Fruit fly (Drosophila melanogaster) whole organism, embryonic: Measurements from ENCODE around the gene Pgant7.

ENCODE experiments used
- Bdp1 ChIP-seq: fragments of 200-800 bp; sonication (Bioruptor generic); optimal IDR thresholded peaks from 3 replicates; lab custom pipeline; 2016; ENCODE audit warnings: missing biosample characterization, missing genetic modification characterization
- CG11398 ChIP-seq: fragments of 200-800 bp; sonication (Bioruptor generic); optimal IDR thresholded peaks from 2 replicates; lab custom pipeline; 2016; ENCODE audit warnings: missing biosample characterization, missing genetic modification characterization
- CG11504 ChIP-seq: fragments of 200-800 bp; sonication (Bioruptor generic); optimal IDR thresholded peaks from 3 replicates; lab custom pipeline; 2019; ENCODE audit warnings: missing biosample characterization, mild to moderate bottlenecking, missing genetic modification characterization, moderate library complexity
- CG11560 ChIP-seq: fragments of 200-800 bp; sonication (Bioruptor generic); IDR thresholded peaks from 3 replicates; pipeline ENCODE4 v1.3.6; 2022; ENCODE audit warnings: missing biosample characterization, missing genetic modification characterization
- CG12219 ChIP-seq: fragments of 200-800 bp; sonication (Bioruptor generic); optimal IDR thresholded peaks from 3 replicates; lab custom pipeline; 2018; ENCODE audit warnings: missing biosample characterization, mild to moderate bottlenecking, missing genetic modification characterization
- CG16779 ChIP-seq: fragments of 200-800 bp; sonication (Bioruptor generic); IDR thresholded peaks from 2 replicates; pipeline ENCODE4 v1.3.6; 2022; ENCODE audit warnings: missing biosample characterization, missing genetic modification characterization
- CG16813 ChIP-seq: fragments of 200-800 bp; sonication (Bioruptor generic); IDR thresholded peaks from 3 replicates; pipeline ENCODE4 v1.3.6; 2022; ENCODE audit warnings: missing biosample characterization, missing genetic modification characterization; ENCODE audit not compliant: partially characterized antibody
- CG1832 ChIP-seq: fragments of 200-800 bp; sonication (Bioruptor generic); optimal IDR thresholded peaks from 2 replicates; lab custom pipeline; 2017; ENCODE audit warnings: missing biosample characterization, mild to moderate bottlenecking, missing genetic modification characterization, inconsistent platforms
- CG30403 ChIP-seq: fragments of 200-800 bp; sonication (Bioruptor generic); optimal IDR thresholded peaks from 3 replicates; lab custom pipeline; 2016; ENCODE audit warnings: missing biosample characterization, missing genetic modification characterization
- CG3065 ChIP-seq: fragments of 200-800 bp; sonication (Bioruptor generic); optimal IDR thresholded peaks from 2 replicates; lab custom pipeline; 2016; ENCODE audit warnings: missing biosample characterization, missing genetic modification characterization
- CG31441 ChIP-seq: fragments of 200-800 bp; sonication (Bioruptor generic); IDR thresholded peaks from 2 replicates; pipeline ENCODE4 v1.3.6; 2022; ENCODE audit warnings: missing biosample characterization, missing genetic modification characterization
- CG3281 ChIP-seq: fragments of 200-800 bp; sonication (Bioruptor generic); optimal IDR thresholded peaks from 3 replicates; lab custom pipeline; 2017; ENCODE audit warnings: missing biosample characterization, mild to moderate bottlenecking, missing genetic modification characterization
- CG4707 ChIP-seq: fragments of 200-800 bp; sonication (Bioruptor generic); optimal IDR thresholded peaks from 2 replicates; lab custom pipeline; 2018; ENCODE audit warnings: missing biosample characterization, mild to moderate bottlenecking, missing genetic modification characterization, moderate library complexity
- CG6272 ChIP-seq: fragments of 200-800 bp; sonication (Bioruptor generic); IDR thresholded peaks from 2 replicates; pipeline ENCODE4 v1.3.6; 2022; ENCODE audit warnings: missing biosample characterization, missing genetic modification characterization
- CG7357 ChIP-seq: fragments of 200-800 bp; sonication (Bioruptor generic); IDR thresholded peaks from 3 replicates; pipeline ENCODE4 v1.3.6; 2022; ENCODE audit warnings: missing biosample characterization, missing genetic modification characterization
- CG8290 ChIP-seq, 3 experiments: fragments of 200-800 bp; sonication (Bioruptor generic); optimal IDR thresholded peaks; 2 replicates each; lab custom pipeline; 2016 to 2019; ENCODE audit warnings: missing biosample characterization in 3 of 3, missing genetic modification characterization in 3 of 3, mild to moderate bottlenecking in 2 of 3, moderate library complexity in 1 of 3
- CG9609 ChIP-seq: fragments of 200-800 bp; sonication (Bioruptor generic); optimal IDR thresholded peaks from 3 replicates; lab custom pipeline; 2016; ENCODE audit warnings: missing biosample characterization, missing genetic modification characterization
- Chrac-16 ChIP-seq: fragments of 200-800 bp; sonication (Bioruptor generic); optimal IDR thresholded peaks from 3 replicates; lab custom pipeline; 2016; ENCODE audit warnings: missing biosample characterization, missing genetic modification characterization
- Dip2 ChIP-seq: fragments of 200-800 bp; sonication (Bioruptor generic); IDR thresholded peaks from 2 replicates; pipeline ENCODE4 v1.3.6; 2022; ENCODE audit warnings: missing biosample characterization, missing genetic modification characterization
- E2f1 ChIP-seq: fragments of 200-800 bp; sonication (Bioruptor generic); IDR thresholded peaks from 2 replicates; pipeline ENCODE4 v1.3.6; 2022; ENCODE audit warnings: missing biosample characterization, missing genetic modification characterization
- HLH54F ChIP-seq: fragments of 200-800 bp; sonication (Bioruptor generic); optimal IDR thresholded peaks from 3 replicates; lab custom pipeline; 2016; ENCODE audit warnings: missing biosample characterization, missing genetic modification characterization
- Hand ChIP-seq: fragments of 200-800 bp; sonication (Bioruptor generic); optimal IDR thresholded peaks from 2 replicates; lab custom pipeline; 2017; ENCODE audit warnings: mild to moderate bottlenecking, missing biosample characterization, missing genetic modification reagents, missing genetic modification characterization
- Jarid2 ChIP-seq: fragments of 200-800 bp; sonication (Bioruptor generic); optimal IDR thresholded peaks from 3 replicates; lab custom pipeline; 2017; ENCODE audit warnings: mild to moderate bottlenecking, missing biosample characterization, missing genetic modification reagents, missing genetic modification characterization
- Kr ChIP-seq: fragments of 200-800 bp; sonication (Bioruptor generic); optimal IDR thresholded peaks from 2 replicates; lab custom pipeline; 2017; ENCODE audit warnings: missing biosample characterization, mild to moderate bottlenecking, missing genetic modification characterization
- MESR4 ChIP-seq: fragments of 200-800 bp; sonication (Bioruptor generic); optimal IDR thresholded peaks from 2 replicates; lab custom pipeline; 2018; ENCODE audit warnings: missing biosample characterization, mild to moderate bottlenecking, missing genetic modification characterization, moderate library complexity
- Oli ChIP-seq: fragments of 200-800 bp; sonication (Bioruptor generic); optimal IDR thresholded peaks from 2 replicates; lab custom pipeline; 2018; ENCODE audit warnings: missing biosample characterization, mild to moderate bottlenecking, missing genetic modification characterization, moderate library complexity
- Trl ChIP-seq, 3 experiments: fragments of >200 bp in 2 of 3; fragments of 200-800 bp in 1 of 3; sonication (Bioruptor generic) in 1 of 3; optimal IDR thresholded peaks; 2 replicates in 1 of 3; 3 replicates in 2 of 3; lab custom pipeline; 2016 to 2017; ENCODE audit warnings: missing biosample characterization in 1 of 3, missing genetic modification characterization in 1 of 3
- ab ChIP-seq: fragments of 200-800 bp; sonication (Bioruptor generic); optimal IDR thresholded peaks from 2 replicates; lab custom pipeline; 2016; ENCODE audit warnings: missing biosample characterization, missing genetic modification characterization
- al ChIP-seq: fragments of 200-800 bp; sonication (Bioruptor generic); IDR thresholded peaks from 2 replicates; pipeline ENCODE4 v1.3.6; 2022; ENCODE audit warnings: missing biosample characterization, missing genetic modification characterization
- ap ChIP-seq: fragments of 200-800 bp; sonication (Bioruptor generic); IDR thresholded peaks from 2 replicates; pipeline ENCODE4 v1.3.6; 2022; ENCODE audit warnings: missing biosample characterization, missing genetic modification characterization
- ase ChIP-seq: fragments of 200-800 bp; sonication (Bioruptor generic); IDR thresholded peaks from 3 replicates; pipeline ENCODE4 v1.3.6; 2022; ENCODE audit warnings: missing biosample characterization, missing genetic modification characterization
- chif ChIP-seq, 2 experiments: fragments of 200-800 bp; sonication (Bioruptor generic); optimal IDR thresholded peaks; 3 replicates each; lab custom pipeline; 2016; ENCODE audit warnings: missing biosample characterization in 2 of 2, missing genetic modification characterization in 2 of 2
- cwo ChIP-seq: fragments of 200-800 bp; sonication (Bioruptor generic); optimal IDR thresholded peaks from 3 replicates; lab custom pipeline; 2017; ENCODE audit warnings: missing biosample characterization, missing genetic modification characterization, mild to moderate bottlenecking, moderate library complexity, missing genetic modification reagents
- fd64A ChIP-seq: fragments of 200-800 bp; sonication (Bioruptor generic); optimal IDR thresholded peaks from 3 replicates; lab custom pipeline; 2018; ENCODE audit warnings: missing biosample characterization, mild to moderate bottlenecking, missing genetic modification characterization
- gem ChIP-seq: fragments of 200-800 bp; sonication (Bioruptor generic); optimal IDR thresholded peaks from 2 replicates; lab custom pipeline; 2019; ENCODE audit warnings: missing biosample characterization, mild to moderate bottlenecking, missing genetic modification characterization, moderate library complexity
- gfzf ChIP-seq: fragments of 200-800 bp; sonication (Bioruptor generic); optimal IDR thresholded peaks from 2 replicates; lab custom pipeline; 2016; ENCODE audit warnings: missing biosample characterization, mild to moderate bottlenecking, missing genetic modification characterization, moderate library complexity
- hbn ChIP-seq: fragments of 200-800 bp; sonication (Bioruptor generic); IDR thresholded peaks from 2 replicates; pipeline ENCODE4 v1.3.6; 2022; ENCODE audit warnings: missing biosample characterization, missing genetic modification characterization; ENCODE audit not compliant: partially characterized antibody
- insv ChIP-seq, 2 experiments: fragments of 200-800 bp; sonication (Bioruptor generic); optimal IDR thresholded peaks; 3 replicates each; lab custom pipeline; 2016 to 2018; ENCODE audit warnings: missing biosample characterization in 2 of 2, missing genetic modification characterization in 2 of 2
- luna ChIP-seq: fragments of 200-800 bp; sonication (Bioruptor generic); optimal IDR thresholded peaks from 2 replicates; lab custom pipeline; 2016; ENCODE audit warnings: missing biosample characterization, missing genetic modification characterization
- nerfin-2 ChIP-seq: fragments of 200-800 bp; sonication (Bioruptor generic); IDR thresholded peaks from 2 replicates; pipeline ENCODE4 v1.3.6; 2022; ENCODE audit warnings: missing biosample characterization, missing genetic modification characterization; ENCODE audit not compliant: partially characterized antibody
- nmo ChIP-seq: fragments of 200-800 bp; sonication (Bioruptor generic); optimal IDR thresholded peaks from 2 replicates; lab custom pipeline; 2018; ENCODE audit warnings: missing biosample characterization, mild to moderate bottlenecking, missing genetic modification characterization, moderate library complexity
- pb ChIP-seq: fragments of 200-800 bp; sonication (Bioruptor generic); optimal IDR thresholded peaks from 3 replicates; lab custom pipeline; 2016; ENCODE audit warnings: missing biosample characterization, missing genetic modification characterization
- phol ChIP-seq: fragments of 200-800 bp; sonication (Bioruptor generic); optimal IDR thresholded peaks from 3 replicates; lab custom pipeline; 2018; ENCODE audit warnings: missing biosample characterization, mild to moderate bottlenecking, missing genetic modification characterization, moderate library complexity
- pros ChIP-seq: fragments of 200-800 bp; sonication (Bioruptor generic); optimal IDR thresholded peaks from 3 replicates; lab custom pipeline; 2019; ENCODE audit warnings: missing biosample characterization, mild to moderate bottlenecking, missing genetic modification characterization, moderate library complexity
- pum ChIP-seq: fragments of 200-800 bp; sonication (Bioruptor generic); optimal IDR thresholded peaks from 2 replicates; lab custom pipeline; 2016; ENCODE audit warnings: missing biosample characterization, missing genetic modification characterization
- sr ChIP-seq: fragments of 200-800 bp; sonication (Bioruptor generic); IDR thresholded peaks from 3 replicates; pipeline ENCODE4 v1.3.6; 2022; ENCODE audit warnings: missing biosample characterization, missing genetic modification characterization
- unpg ChIP-seq: fragments of 200-800 bp; sonication (Bioruptor generic); optimal IDR thresholded peaks from 3 replicates; lab custom pipeline; 2018; ENCODE audit warnings: missing biosample characterization, mild to moderate bottlenecking, missing genetic modification characterization, moderate library complexity

Pgant7 gene

dm6 chrX:18506639-18507528 lies 7.1 kb upstream of the Pgant7 start (continued):
- TF ChIP-seq Bdp1 (GFP tag; lab: Kevin White, UChicago): peak; percentile 26
- TF ChIP-seq hbn (GFP tag; lab: Robert Waterston, UW): no peak
- TF ChIP-seq CG1832 (GFP tag; lab: Kevin White, UChicago): peak; percentile 4
- peak; percentile 76 for TF ChIP-seq pros (GFP tag; lab: Kevin White, UChicago)
- TF ChIP-seq CG3281 (GFP tag; lab: Kevin White, UChicago): peak; percentile 75
- peak; percentile 2 for TF ChIP-seq CG3065 (GFP tag; lab: Kevin White, UChicago)
- TF ChIP-seq Oli: peak; percentile 75
- TF ChIP-seq CG11504: peak; percentile 97
- TF ChIP-seq nerfin-2 (GFP tag; lab: Robert Waterston, UW): no peak
- TF ChIP-seq nmo (GFP tag; lab: Kevin White, UChicago): peak; percentile 67
- TF ChIP-seq Trl (optimal IDR thresholded peaks at IDR 0.05; lab: Kevin White, UChicago): no peak
- TF ChIP-seq Trl (GFP tag; optimal IDR thresholded peaks at IDR 0.05; lab: Kevin White, UChicago): peak; percentile 86
- peak; percentile 84 for TF ChIP-seq CG30403
- no peak for TF ChIP-seq insv (GFP tag; optimal IDR thresholded peaks at IDR 0.05; lab: Kevin White, UChicago)
- peak; percentile 37 for TF ChIP-seq Jarid2 (GFP tag; lab: Kevin White, UChicago)
- TF ChIP-seq CG7357 (GFP tag; lab: Robert Waterston, UW): peak; percentile 41; the same call in 1 of the 3 replicates
- TF ChIP-seq Chrac-16 (GFP tag; lab: Kevin White, UChicago): peak; percentile 69
- TF ChIP-seq HLH54F (GFP tag; lab: Kevin White, UChicago): peak; percentile 79
- no peak for TF ChIP-seq Kr (GFP tag; lab: Kevin White, UChicago)
- peak; percentile 58; the same call in 1 of the 2 replicates for TF ChIP-seq al (GFP tag; lab: Robert Waterston, UW)
- peak; percentile 10 for TF ChIP-seq MESR4 (GFP tag; lab: Kevin White, UChicago)
- TF ChIP-seq Dip2 (GFP tag; lab: Robert Waterston, UW): no peak
- TF ChIP-seq CG9609 (GFP tag; lab: Kevin White, UChicago): peak; percentile 60
- TF ChIP-seq gfzf: no peak
- TF ChIP-seq ase (GFP tag; lab: Robert Waterston, UW): peak; percentile 80
- TF ChIP-seq fd64A (GFP tag; lab: Kevin White, UChicago): no peak
- peak; percentile 82 for TF ChIP-seq unpg (GFP tag; lab: Kevin White, UChicago)
- no peak for TF ChIP-seq CG16813 (GFP tag; lab: Robert Waterston, UW)
- TF ChIP-seq CG4707 (GFP tag; lab: Kevin White, UChicago): peak; percentile 48
- no peak for TF ChIP-seq CG6272
- TF ChIP-seq pum (GFP tag; lab: Kevin White, UChicago): peak; percentile 71
- no peak; the same call in 2 of the 3 replicates for TF ChIP-seq CG11560 (tag; lab: Robert Waterston, UW)
- no peak for TF ChIP-seq luna
- TF ChIP-seq pb (GFP tag; lab: Kevin White, UChicago): peak; percentile 70
- TF ChIP-seq gem (tag; lab: Kevin White, UChicago): peak; percentile 83
- TF ChIP-seq phol (tag; lab: Kevin White, UChicago): peak; percentile 79
- peak; percentile 75 for TF ChIP-seq CG31441 (GFP tag; lab: Robert Waterston, UW)
- TF ChIP-seq CG16779 (GFP tag; lab: Robert Waterston, UW): peak; percentile 74
- peak; percentile 73 for TF ChIP-seq CG12219
- peak; percentile 63 to 84 for TF ChIP-seq chif (GFP tag; optimal IDR thresholded peaks at IDR 0.05; lab: Kevin White, UChicago)
- no peak for TF ChIP-seq ab (GFP tag; lab: Kevin White, UChicago)
- TF ChIP-seq Hand (GFP tag; lab: Kevin White, UChicago): peak; percentile 35
- peak; percentile 63 for TF ChIP-seq cwo (GFP tag; lab: Kevin White, UChicago)
- peak; percentile 12 for TF ChIP-seq CG8290 (GFP tag; optimal IDR thresholded peaks at IDR 0.05; lab: Kevin White, UChicago)
- TF ChIP-seq CG8290 (tag; optimal IDR thresholded peaks at IDR 0.05; lab: Kevin White, UChicago): peak in 1 of 2 experiments; percentile 81
- peak; percentile 72 for TF ChIP-seq sr (GFP tag; lab: Robert Waterston, UW)
- peak; percentile 76 for TF ChIP-seq ap (GFP tag; lab: Robert Waterston, UW)
- TF ChIP-seq CG11398 (GFP tag; lab: Kevin White, UChicago): peak; percentile 48
- TF ChIP-seq E2f1: peak; percentile 81
